Fruit fly (Drosophila melanogaster): ENCODE measurements around the gene CG7950.

Gene CG7950

dm6 chr3R:30021559-30022451 lies 34.9 kb upstream of the CG7950 start, which contains the start of gene Mgat2 (continued):
- TF ChIP-seq CG2889 (GFP tag; IDR thresholded peaks at IDR 0.05), result no peak
- TF ChIP-seq BEAF-32 (GFP tag; optimal IDR thresholded peaks at IDR 0.05), result peak; percentile 90
- peak; percentile 76 for TF ChIP-seq CG1832 (GFP tag; optimal IDR thresholded peaks at IDR 0.05)
- peak; percentile 63 for TF ChIP-seq Spps (tag; optimal IDR thresholded peaks at IDR 0.05)
- peak; percentile 32 for TF ChIP-seq gcm2 (GFP tag; optimal IDR thresholded peaks at IDR 0.05)
- TF ChIP-seq BtbVII (GFP tag; optimal IDR thresholded peaks at IDR 0.05), result peak; percentile 63
- TF ChIP-seq Max (GFP tag; optimal IDR thresholded peaks at IDR 0.05), result peak; percentile 3
- peak; percentile 47 for TF ChIP-seq CrebB (tag; optimal IDR thresholded peaks at IDR 0.05)
- peak; percentile 93 for TF ChIP-seq z (GFP tag; IDR thresholded peaks at IDR 0.05)
- peak; percentile 74 for TF ChIP-seq Fer1 (GFP tag; optimal IDR thresholded peaks at IDR 0.05)
- peak in 1 of 3 experiments; percentile 88 for TF ChIP-seq Stat92E (GFP tag; optimal IDR thresholded peaks at IDR 0.05)
- peak; percentile 5; the same call in 1 of the 3 replicates for TF ChIP-seq CG17361 (GFP tag; IDR thresholded peaks at IDR 0.05)
- TF ChIP-seq fd102C (GFP tag; optimal IDR thresholded peaks at IDR 0.05), result no peak
- TF ChIP-seq hb (GFP tag; IDR thresholded peaks at IDR 0.05; ENCODE audit: partially characterized antibody), result peak; percentile 75
- TF ChIP-seq peb (GFP tag; IDR thresholded peaks at IDR 0.05), result no peak
- peak; percentile 80 for TF ChIP-seq HLH4C (GFP tag; IDR thresholded peaks at IDR 0.05; ENCODE audit: partially characterized antibody)
- TF ChIP-seq pita (GFP tag; optimal IDR thresholded peaks at IDR 0.05), result no peak
- TF ChIP-seq chm (GFP tag; IDR thresholded peaks at IDR 0.05), result peak; percentile 83
- peak; percentile 63 for TF ChIP-seq CG6254 (GFP tag; optimal IDR thresholded peaks at IDR 0.05)
- TF ChIP-seq bigmax (GFP tag; optimal IDR thresholded peaks at IDR 0.05), result peak; percentile 15
- peak; percentile 13 for TF ChIP-seq CG7271 (tag; optimal IDR thresholded peaks at IDR 0.05)
- peak; percentile 53; the same call in 1 of the 2 replicates for TF ChIP-seq bowl (GFP tag; IDR thresholded peaks at IDR 0.05)
- no peak for TF ChIP-seq emc (GFP tag; optimal IDR thresholded peaks at IDR 0.05)
- no peak for TF ChIP-seq slbo (GFP tag; IDR thresholded peaks at IDR 0.05)
- TF ChIP-seq Dbx (GFP tag; IDR thresholded peaks at IDR 0.05), result 0 out of 3 replicates have a peak, but pooled peaks have one; percentile 16
- peak; percentile 16 for TF ChIP-seq NfI (GFP tag; optimal IDR thresholded peaks at IDR 0.05)
- no peak for TF ChIP-seq Hr39 (optimal IDR thresholded peaks at IDR 0.05)
- TF ChIP-seq ap (GFP tag; IDR thresholded peaks at IDR 0.05), result no peak
- no peak for TF ChIP-seq org-1 (GFP tag; optimal IDR thresholded peaks at IDR 0.05)
- TF ChIP-seq Meics (GFP tag; optimal IDR thresholded peaks at IDR 0.05), result no peak
- peak; percentile 85 for TF ChIP-seq amos (GFP tag; IDR thresholded peaks at IDR 0.05; ENCODE audit: partially characterized antibody)
- 0 out of 3 replicates have a peak, but pooled peaks have one; percentile 35 for TF ChIP-seq sr (GFP tag; IDR thresholded peaks at IDR 0.05)
- TF ChIP-seq CG4854 (GFP tag; optimal IDR thresholded peaks at IDR 0.05), result no peak
- TF ChIP-seq aop (GFP tag; IDR thresholded peaks at IDR 0.05), result no peak
- TF ChIP-seq Kr (GFP tag; optimal IDR thresholded peaks at IDR 0.05), result no peak
- TF ChIP-seq tap (tag; optimal IDR thresholded peaks at IDR 0.05), result peak; percentile 65
- TF ChIP-seq Hmx (GFP tag; optimal IDR thresholded peaks at IDR 0.05), result no peak
- peak; percentile 81 for TF ChIP-seq Opbp (GFP tag; IDR thresholded peaks at IDR 0.05; ENCODE audit: partially characterized antibody)
- no peak for TF ChIP-seq CG1602 (GFP tag; optimal IDR thresholded peaks at IDR 0.05)
- peak; percentile 72 for TF ChIP-seq nerfin-2 (GFP tag; IDR thresholded peaks at IDR 0.05; ENCODE audit: partially characterized antibody)
- no peak for TF ChIP-seq CG8089 (GFP tag; optimal IDR thresholded peaks at IDR 0.05)
- TF ChIP-seq cwo (GFP tag; optimal IDR thresholded peaks at IDR 0.05), result no peak
- no peak for TF ChIP-seq CG10366 (GFP tag; IDR thresholded peaks at IDR 0.05)
- TF ChIP-seq CG6765 (GFP tag; optimal IDR thresholded peaks at IDR 0.05), result peak; percentile 28
- TF ChIP-seq chinmo (GFP tag; IDR thresholded peaks at IDR 0.05; ENCODE audit: partially characterized antibody), result peak; percentile 97
- TF ChIP-seq Nf-YC (tag; optimal IDR thresholded peaks at IDR 0.05), result peak; percentile 55
- no peak for TF ChIP-seq ftz-f1 (GFP tag; optimal IDR thresholded peaks at IDR 0.05)
- no peak for TF ChIP-seq Lim3 (GFP tag; IDR thresholded peaks at IDR 0.05)
